Fruit fly (Drosophila melanogaster): Measurements from ENCODE around the gene CG11878.

The CG11878 gene

DNA sequence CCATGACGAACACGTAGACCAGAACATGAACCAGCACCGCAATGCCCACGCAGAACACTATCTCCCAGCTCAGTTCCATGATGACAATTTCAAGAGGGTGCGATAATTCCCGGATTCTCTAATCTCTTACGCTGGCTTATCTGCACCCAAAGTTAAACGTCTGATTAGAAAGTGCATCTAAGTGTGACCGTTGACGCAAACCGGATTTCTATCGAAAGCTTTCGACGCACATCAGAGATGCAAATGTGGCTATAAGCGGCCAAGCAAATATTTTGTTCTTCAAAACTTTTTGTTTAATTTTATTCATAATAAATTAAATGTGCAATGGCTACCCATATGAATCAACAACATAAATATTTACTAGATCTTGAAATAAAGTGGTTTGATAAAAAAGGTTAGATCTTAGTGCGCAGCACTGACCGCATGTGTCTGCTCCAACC is 11.3 kb upstream of the CG11878 start, which contains the start of the genes Kdsr and CG11858 (continued):
- no peak for TF ChIP-seq jing (GFP tag; optimal IDR thresholded peaks at IDR 0.05)
- TF ChIP-seq az2 (GFP tag; optimal IDR thresholded peaks at IDR 0.05): peak; percentile 52
- TF ChIP-seq sens (GFP tag): peak; percentile 91
- no peak for TF ChIP-seq ewg (GFP tag; optimal IDR thresholded peaks at IDR 0.05)
- no peak for TF ChIP-seq CG10431 (GFP tag; optimal IDR thresholded peaks at IDR 0.05)
- no peak for TF ChIP-seq CG1832 (GFP tag; optimal IDR thresholded peaks at IDR 0.05)
- peak; percentile 11 for TF ChIP-seq CG9437 (GFP tag; optimal IDR thresholded peaks at IDR 0.05)
- peak; percentile 58 for TF ChIP-seq Sry-δ (GFP tag; optimal IDR thresholded peaks at IDR 0.05)
- TF ChIP-seq lbe (GFP tag; optimal IDR thresholded peaks at IDR 0.05): no peak
- TF ChIP-seq CG16779 (GFP tag; IDR thresholded peaks at IDR 0.05): no peak
- peak; percentile 58 for TF ChIP-seq caup (GFP tag; optimal IDR thresholded peaks at IDR 0.05; ENCODE audit: severe bottlenecking)
- TF ChIP-seq ERR (GFP tag; optimal IDR thresholded peaks at IDR 0.05): no peak
- peak; percentile 77 for TF ChIP-seq CG14014 (GFP tag; IDR thresholded peaks at IDR 0.05)
- no peak for TF ChIP-seq CG7963 (GFP tag; IDR thresholded peaks at IDR 0.05; ENCODE audit: partially characterized antibody)
- TF ChIP-seq Trl (optimal IDR thresholded peaks at IDR 0.05): no peak
- peak; percentile 36 for TF ChIP-seq Trl (GFP tag; optimal IDR thresholded peaks at IDR 0.05)
- no peak for TF ChIP-seq CG7745 (tag; optimal IDR thresholded peaks at IDR 0.05)
- TF ChIP-seq jigr1 (GFP tag; IDR thresholded peaks at IDR 0.05): no peak
- TF ChIP-seq gcm2 (GFP tag; optimal IDR thresholded peaks at IDR 0.05): peak; percentile 28
- TF ChIP-seq D19B (GFP tag; optimal IDR thresholded peaks at IDR 0.05): no peak
- peak; percentile 13 for TF ChIP-seq CG16815 (GFP tag; optimal IDR thresholded peaks at IDR 0.05)
- peak; percentile 60 for TF ChIP-seq Dad (GFP tag; optimal IDR thresholded peaks at IDR 0.05)
- TF ChIP-seq CG15601 (tag; optimal IDR thresholded peaks at IDR 0.05): peak; percentile 56
- peak; percentile 46 for TF ChIP-seq CG30020 (tag; optimal IDR thresholded peaks at IDR 0.05)
- TF ChIP-seq CG12219 (GFP tag; optimal IDR thresholded peaks at IDR 0.05): no peak
- peak; percentile 6 for TF ChIP-seq kni (GFP tag; optimal IDR thresholded peaks at IDR 0.05)
- TF ChIP-seq CG16813 (GFP tag; IDR thresholded peaks at IDR 0.05; ENCODE audit: partially characterized antibody): no peak
- no peak for TF ChIP-seq CG17568 (GFP tag; optimal IDR thresholded peaks at IDR 0.05)
- no peak for TF ChIP-seq fd102C (GFP tag; optimal IDR thresholded peaks at IDR 0.05)
- TF ChIP-seq D19A (tag; optimal IDR thresholded peaks at IDR 0.05): no peak
- peak; percentile 69 for TF ChIP-seq CG15514 (GFP tag; optimal IDR thresholded peaks at IDR 0.05)
- no peak for TF ChIP-seq schlank (tag; optimal IDR thresholded peaks at IDR 0.05)
- TF ChIP-seq Bteb2 (GFP tag; optimal IDR thresholded peaks at IDR 0.05): peak; percentile 68
- TF ChIP-seq CG11398 (GFP tag; optimal IDR thresholded peaks at IDR 0.05): no peak
- TF ChIP-seq maf-S (GFP tag; optimal IDR thresholded peaks at IDR 0.05): peak; percentile 40
- TF ChIP-seq CG18011 (GFP tag; optimal IDR thresholded peaks at IDR 0.05): peak; percentile 37
- TF ChIP-seq CG17359 (tag; optimal IDR thresholded peaks at IDR 0.05): no peak
- TF ChIP-seq gcm (GFP tag; optimal IDR thresholded peaks at IDR 0.05): no peak
- TF ChIP-seq crp (GFP tag; optimal IDR thresholded peaks at IDR 0.05): peak in 1 of 2 experiments; percentile 49
- TF ChIP-seq hkb (optimal IDR thresholded peaks at IDR 0.05): peak; percentile 29
- TF ChIP-seq hkb (GFP tag; IDR thresholded peaks at IDR 0.05): peak; percentile 66
- peak; percentile 48 for TF ChIP-seq CG7987 (GFP tag; optimal IDR thresholded peaks at IDR 0.05)
- TF ChIP-seq phol (tag; optimal IDR thresholded peaks at IDR 0.05): peak; percentile 75
- TF ChIP-seq CG3407 (GFP tag; optimal IDR thresholded peaks at IDR 0.05): no peak
- TF ChIP-seq Hsf (GFP tag; optimal IDR thresholded peaks at IDR 0.05): peak; percentile 70
- TF ChIP-seq CG3995 (GFP tag; optimal IDR thresholded peaks at IDR 0.05): peak; percentile 4
- TF ChIP-seq esg (GFP tag; conservative IDR thresholded peaks at IDR 0.05): peak; percentile 36; the same call in 1 of the 2 replicates
- TF ChIP-seq CG6272 (GFP tag; IDR thresholded peaks at IDR 0.05): peak; percentile 32; the same call in 1 of the 2 replicates
- TF ChIP-seq CG2875 (GFP tag; optimal IDR thresholded peaks at IDR 0.05): no peak
- TF ChIP-seq hbn (GFP tag; IDR thresholded peaks at IDR 0.05; ENCODE audit: partially characterized antibody): peak; percentile 35; the same call in 1 of the 2 replicates
